Fruit fly (Drosophila melanogaster) whole organism, wandering third instar larva: ENCODE data around the gene sl.
A peak's percentile ranks its signal among the peaks of the same experiment; 100 is the strongest.

Source experiments
- Abd-B ChIP-seq: fragments of >200 bp; optimal IDR thresholded peaks from 2 replicates; lab custom pipeline; 2017; ENCODE audit warnings: missing biosample characterization, missing genetic modification characterization
- CG32264 ChIP-seq: fragments of 200-800 bp; sonication (Bioruptor generic); optimal IDR thresholded peaks from 2 replicates; lab custom pipeline; 2016; ENCODE audit warnings: missing biosample characterization, missing genetic modification characterization
- CG9705 ChIP-seq: fragments of 200-800 bp; sonication (Bioruptor generic); optimal IDR thresholded peaks from 2 replicates; lab custom pipeline; 2018; ENCODE audit warnings: missing biosample characterization, mild to moderate bottlenecking, missing genetic modification characterization
- CrebA ChIP-seq: fragments of 200-800 bp; sonication (Bioruptor generic); optimal IDR thresholded peaks from 2 replicates; lab custom pipeline; 2016; ENCODE audit warnings: missing biosample characterization, mild to moderate bottlenecking, missing genetic modification characterization, borderline replicate concordance
- Dfd ChIP-seq: fragments of >200 bp; optimal IDR thresholded peaks from 2 replicates; lab custom pipeline; 2017; ENCODE audit warnings: missing biosample characterization, missing genetic modification characterization
- Dif ChIP-seq: fragments of 200-275, 200-300 bp; sonication (Bioruptor generic); optimal IDR thresholded peaks from 2 replicates; lab custom pipeline; 2018; ENCODE audit warnings: missing biosample characterization, missing genetic modification characterization; ENCODE audit not compliant: partially characterized antibody
- GATAd ChIP-seq: sonication (Bioruptor generic); optimal IDR thresholded peaks from 2 replicates; lab custom pipeline; 2016; ENCODE audit warnings: missing biosample characterization, missing genetic modification characterization
- HLH106 ChIP-seq: fragments of 200-800 bp; optimal IDR thresholded peaks from 3 replicates; lab custom pipeline; 2019; ENCODE audit warnings: missing biosample characterization, mild to moderate bottlenecking, missing genetic modification characterization, moderate library complexity
- Hnf4 ChIP-seq: fragments of 200-800 bp; sonication (Bioruptor generic); optimal IDR thresholded peaks from 2 replicates; lab custom pipeline; 2016; ENCODE audit warnings: missing biosample characterization, mild to moderate bottlenecking, missing genetic modification characterization
- Hr78 ChIP-seq: fragments of >200 bp; optimal IDR thresholded peaks from 2 replicates; lab custom pipeline; 2017; ENCODE audit warnings: missing biosample characterization, missing genetic modification characterization
- Hr83 ChIP-seq: fragments of 200-300 bp; sonication (Bioruptor generic); optimal IDR thresholded peaks from 2 replicates; lab custom pipeline; 2016; ENCODE audit warnings: missing biosample characterization, mild to moderate bottlenecking, missing genetic modification characterization, moderate library complexity; ENCODE audit not compliant: poor library complexity, severe bottlenecking
- Jra ChIP-seq: sonication (Bioruptor generic); optimal IDR thresholded peaks from 2 replicates; lab custom pipeline; 2016; ENCODE audit warnings: missing biosample characterization, missing genetic modification characterization
- Mio ChIP-seq: sonication (Bioruptor generic); optimal IDR thresholded peaks from 2 replicates; lab custom pipeline; 2016; ENCODE audit warnings: missing biosample characterization, missing genetic modification characterization
- Myc ChIP-seq: fragments of >200 bp; optimal IDR thresholded peaks from 2 replicates; lab custom pipeline; 2017
- N ChIP-seq: fragments of >200 bp; optimal IDR thresholded peaks from 2 replicates; lab custom pipeline; 2018; ENCODE audit warnings: missing biosample characterization, missing external identifiers, missing genetic modification characterization
- OdsH ChIP-seq: fragments of 200-800 bp; sonication (Bioruptor generic); optimal IDR thresholded peaks from 2 replicates; lab custom pipeline; 2016; ENCODE audit warnings: missing biosample characterization, mild to moderate bottlenecking, missing genetic modification characterization
- Rel ChIP-seq, 2 experiments: fragments of 200-800 bp; sonication (Bioruptor generic) in 1 of 2; optimal IDR thresholded peaks; 2 replicates in 1 of 2; 3 replicates in 1 of 2; lab custom pipeline; 2016 to 2019; ENCODE audit warnings: mild to moderate bottlenecking in 2 of 2, missing biosample characterization in 2 of 2, missing genetic modification characterization in 2 of 2, moderate library complexity in 1 of 2
- Sp1 ChIP-seq: fragments of 200-800 bp; sonication (Bioruptor generic); optimal IDR thresholded peaks from 3 replicates; lab custom pipeline; 2019; ENCODE audit warnings: missing biosample characterization, mild to moderate bottlenecking, missing genetic modification characterization, moderate library complexity
- Vsx2 ChIP-seq: fragments of 200-300, 225-300 bp; sonication (Bioruptor generic); optimal IDR thresholded peaks from 2 replicates; lab custom pipeline; 2018; ENCODE audit warnings: missing biosample characterization, missing genetic modification characterization; ENCODE audit not compliant: partially characterized antibody
- br ChIP-seq: fragments of 200-800 bp; sonication (Bioruptor generic); optimal IDR thresholded peaks from 2 replicates; lab custom pipeline; 2016; ENCODE audit warnings: missing biosample characterization, missing genetic modification characterization
- brk ChIP-seq: fragments of 200-800 bp; sonication (Bioruptor generic); optimal IDR thresholded peaks from 2 replicates; lab custom pipeline; 2016; ENCODE audit warnings: missing biosample characterization, mild to moderate bottlenecking, missing genetic modification characterization
- dl ChIP-seq, 2 experiments: fragments of 175-275, 200-275 bp in 1 of 2; fragments of 200-275 bp in 1 of 2; sonication (Bioruptor generic); optimal IDR thresholded peaks; lab custom pipeline; 2018; ENCODE audit warnings: mild to moderate bottlenecking in 2 of 2, missing biosample characterization in 2 of 2, missing genetic modification characterization in 2 of 2, moderate library complexity in 2 of 2; ENCODE audit not compliant: partially characterized antibody in 2 of 2, insufficient read depth in 1 of 2
- dmrt93B ChIP-seq: fragments of 200-800 bp; sonication (Bioruptor generic); optimal IDR thresholded peaks from 2 replicates; lab custom pipeline; 2018; ENCODE audit warnings: missing biosample characterization, mild to moderate bottlenecking, missing genetic modification characterization
- dsf ChIP-seq: sonication (Bioruptor generic); optimal IDR thresholded peaks from 2 replicates; lab custom pipeline; 2016; ENCODE audit warnings: missing biosample characterization, missing genetic modification characterization, borderline replicate concordance
- ey ChIP-seq: fragments of 200-800 bp; sonication (Bioruptor generic); optimal IDR thresholded peaks from 2 replicates; lab custom pipeline; 2016; ENCODE audit warnings: missing biosample characterization, missing genetic modification characterization
- foxo ChIP-seq, 2 experiments: fragments of 200-800 bp; sonication (Bioruptor generic); optimal IDR thresholded peaks; 2 replicates in 1 of 2; 3 replicates in 1 of 2; lab custom pipeline; 2016 to 2017; ENCODE audit warnings: missing biosample characterization in 2 of 2, missing genetic modification characterization in 2 of 2
- fru ChIP-seq: fragments of 200-800 bp; sonication (Bioruptor generic); optimal IDR thresholded peaks from 3 replicates; lab custom pipeline; 2016; ENCODE audit warnings: missing biosample characterization, mild to moderate bottlenecking, missing genetic modification characterization
- h ChIP-seq: fragments of 200-800 bp; sonication (Bioruptor generic); optimal IDR thresholded peaks from 3 replicates; lab custom pipeline; 2016; ENCODE audit warnings: missing biosample characterization, mild to moderate bottlenecking, missing genetic modification characterization
- jim ChIP-seq: fragments of 175-275, 200-325 bp; sonication (Bioruptor generic); optimal IDR thresholded peaks from 2 replicates; lab custom pipeline; 2016; ENCODE audit warnings: missing biosample characterization, mild to moderate bottlenecking, missing genetic modification characterization
- lola ChIP-seq: fragments of >200 bp; optimal IDR thresholded peaks from 2 replicates; lab custom pipeline; 2017; ENCODE audit warnings: missing biosample characterization, missing genetic modification characterization
- pan ChIP-seq: fragments of >200 bp; optimal IDR thresholded peaks from 2 replicates; lab custom pipeline; 2017
- psq ChIP-seq: fragments of 200-800 bp; sonication (Bioruptor generic); optimal IDR thresholded peaks from 3 replicates; lab custom pipeline; 2017; ENCODE audit warnings: missing biosample characterization, mild to moderate bottlenecking, missing genetic modification characterization, moderate library complexity
- rgr ChIP-seq: fragments of 200-800 bp; sonication (Bioruptor generic); optimal IDR thresholded peaks from 3 replicates; lab custom pipeline; 2016; ENCODE audit warnings: missing biosample characterization, mild to moderate bottlenecking, missing genetic modification characterization
- sage ChIP-seq: fragments of 200-800 bp; sonication (Bioruptor generic); optimal IDR thresholded peaks from 2 replicates; lab custom pipeline; 2016; ENCODE audit warnings: missing biosample characterization, mild to moderate bottlenecking, missing genetic modification characterization
- sv ChIP-seq: fragments of 200-800 bp; sonication (Bioruptor generic); optimal IDR thresholded peaks from 3 replicates; lab custom pipeline; 2016; ENCODE audit warnings: missing biosample characterization, missing genetic modification characterization
- tai ChIP-seq: sonication (Bioruptor generic); optimal IDR thresholded peaks from 2 replicates; lab custom pipeline; 2016; ENCODE audit warnings: missing biosample characterization, missing genetic modification characterization
- usp ChIP-seq: fragments of >200 bp; optimal IDR thresholded peaks from 2 replicates; lab custom pipeline; 2017; ENCODE audit warnings: missing biosample characterization, missing genetic modification characterization
- woc ChIP-seq: sonication (Bioruptor generic); optimal IDR thresholded peaks from 2 replicates; lab custom pipeline; 2016; ENCODE audit warnings: missing biosample characterization, mild to moderate bottlenecking, missing genetic modification characterization

The sl gene

DNA sequence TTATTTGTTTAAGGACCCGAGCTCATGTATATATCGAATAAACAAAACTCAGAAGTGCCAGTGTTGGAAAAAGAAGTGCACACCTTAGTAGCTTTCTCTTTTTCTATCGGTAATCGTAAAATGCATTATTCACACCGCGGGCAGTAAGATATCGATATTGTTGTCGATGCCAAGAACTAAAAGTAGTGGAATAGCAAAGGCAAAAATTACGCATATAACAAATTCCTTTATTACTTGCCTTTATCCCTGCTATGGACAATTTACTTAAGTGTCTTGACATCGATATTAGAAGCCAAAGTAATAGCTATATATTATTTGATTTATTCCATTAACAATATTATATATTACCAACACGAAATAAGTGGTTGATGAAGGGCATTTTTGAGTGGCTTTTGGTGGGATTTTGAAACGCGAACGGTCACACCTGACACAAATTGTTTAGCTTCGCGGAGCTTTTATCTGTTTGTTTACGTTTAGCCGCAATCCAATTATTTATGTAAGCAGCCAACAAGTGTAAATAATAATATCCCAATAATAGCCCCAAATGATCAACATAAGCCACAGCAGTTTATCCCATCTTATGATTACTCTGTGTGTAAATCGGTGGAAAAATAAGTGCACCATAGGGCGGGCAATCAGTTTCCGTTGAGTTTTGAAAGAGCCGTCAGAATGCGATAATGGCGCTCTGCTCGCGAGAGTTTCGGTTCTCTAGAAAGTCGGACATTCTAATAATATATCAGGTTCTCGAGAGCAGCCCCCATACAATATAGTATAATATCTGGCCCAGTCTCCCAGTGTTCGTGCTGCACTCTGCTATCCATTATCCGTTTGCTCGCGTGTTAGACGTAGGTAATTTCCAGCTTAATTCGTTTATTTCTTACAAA lies 35.0 kb downstream of the sl start, which contains the start of the genes CG9992 and CG4239 (continued):
- no peak for TF ChIP-seq dl (GFP tag; optimal IDR thresholded peaks at IDR 0.05; lab: Kevin White, UChicago; ENCODE audit: insufficient read depth in 1 of 2, partially characterized antibody in 2 of 2)

- TF ChIP-seq N (GFP tag; lab: Kevin White, UChicago): no peak
- peak; percentile 41 for TF ChIP-seq dmrt93B (GFP tag; lab: Kevin White, UChicago)
- TF ChIP-seq CrebA (GFP tag; lab: Kevin White, UChicago): no peak
- no peak for TF ChIP-seq tai
- TF ChIP-seq foxo (GFP tag; optimal IDR thresholded peaks at IDR 0.05; lab: Kevin White, UChicago): peak in 1 of 2 experiments; percentile 61
- TF ChIP-seq Rel (GFP tag; optimal IDR thresholded peaks at IDR 0.05; lab: Kevin White, UChicago): no peak
- TF ChIP-seq Rel (tag; optimal IDR thresholded peaks at IDR 0.05; lab: Kevin White, UChicago): no peak
- TF ChIP-seq HLH106 (tag; lab: Kevin White, UChicago): peak; percentile 53
- TF ChIP-seq woc (GFP tag; lab: Kevin White, UChicago): peak; percentile 31
- no peak for TF ChIP-seq Mio
- TF ChIP-seq CG9705: peak; percentile 19
- peak; percentile 43 for TF ChIP-seq br (GFP tag; lab: Kevin White, UChicago)
- peak; percentile 49 for TF ChIP-seq ey (GFP tag; lab: Kevin White, UChicago)
- TF ChIP-seq Hr83 (GFP tag; lab: Kevin White, UChicago): peak; percentile 50
- TF ChIP-seq psq (GFP tag; lab: Kevin White, UChicago): peak; percentile 33
- no peak for TF ChIP-seq dsf (GFP tag; lab: Kevin White, UChicago)
- TF ChIP-seq Sp1: peak; percentile 57
- no peak for TF ChIP-seq Myc (lab: Kevin White, UChicago)
- no peak for TF ChIP-seq Hr78
- TF ChIP-seq jim (GFP tag; lab: Kevin White, UChicago): no peak
- TF ChIP-seq dl (GFP tag; optimal IDR thresholded peaks at IDR 0.05; lab: Kevin White, UChicago; ENCODE audit: insufficient read depth in 1 of 2, partially characterized antibody in 2 of 2): no peak
- peak; percentile 52 for TF ChIP-seq rgr
- TF ChIP-seq lola (GFP tag; lab: Kevin White, UChicago): no peak
- TF ChIP-seq sv (GFP tag; lab: Kevin White, UChicago): no peak
- no peak for TF ChIP-seq Jra (GFP tag; lab: Kevin White, UChicago)
- no peak for TF ChIP-seq usp
- TF ChIP-seq Hnf4 (GFP tag; lab: Kevin White, UChicago): peak; percentile 15
- TF ChIP-seq pan (lab: Kevin White, UChicago): no peak
- TF ChIP-seq Abd-B (GFP tag; lab: Kevin White, UChicago): no peak
- peak; percentile 71 for TF ChIP-seq h
- no peak for TF ChIP-seq Dif (GFP tag; lab: Kevin White, UChicago)
- TF ChIP-seq Vsx2 (GFP tag; lab: Kevin White, UChicago): no peak
- TF ChIP-seq fru: peak; percentile 72
- TF ChIP-seq sage (GFP tag; lab: Kevin White, UChicago): no peak
- peak; percentile 66 for TF ChIP-seq OdsH (GFP tag; lab: Kevin White, UChicago)
- TF ChIP-seq CG32264 (GFP tag; lab: Kevin White, UChicago): no peak
- no peak for TF ChIP-seq GATAd (GFP tag; lab: Kevin White, UChicago)
- TF ChIP-seq brk (GFP tag; lab: Kevin White, UChicago): no peak
- no peak for TF ChIP-seq Dfd
- TF ChIP-seq, all 38 proteins: peak for 15
Measured at dm6 chrX:16385942-16386392, 35.9 kb downstream of the sl start.
